Fruit fly (Drosophila melanogaster): ENCODE results near the gene Trp1.

Trp1 gene

dm6 chr2L:9996553-9996952 is 12.6 kb upstream of the Trp1 start (continued):
- TF ChIP-seq unc-4 (GFP tag; IDR thresholded peaks at IDR 0.05; ENCODE audit: partially characterized antibody) (no peak), CG2202 (tag; optimal IDR thresholded peaks at IDR 0.05) (no peak), CG3838 (GFP tag; optimal IDR thresholded peaks at IDR 0.05) (no peak), hkb (optimal IDR thresholded peaks at IDR 0.05) (no peak), hkb (GFP tag; IDR thresholded peaks at IDR 0.05) (no peak), NC2α (GFP tag; optimal IDR thresholded peaks at IDR 0.05) (no peak), p53 (GFP tag; optimal IDR thresholded peaks at IDR 0.05) (no peak), Dll (GFP tag; IDR thresholded peaks at IDR 0.05; ENCODE audit: partially characterized antibody) (no peak), CG14050 (GFP tag; IDR thresholded peaks at IDR 0.05) (no peak), exex (tag; optimal IDR thresholded peaks at IDR 0.05) (no peak), CG13775 (GFP tag; optimal IDR thresholded peaks at IDR 0.05) (peak; percentile 39), grau (tag; optimal IDR thresholded peaks at IDR 0.05) (peak; percentile 35), maf-S (GFP tag; optimal IDR thresholded peaks at IDR 0.05) (no peak), PHDP (tag; optimal IDR thresholded peaks at IDR 0.05) (no peak), Chrac-16 (GFP tag; optimal IDR thresholded peaks at IDR 0.05) (peak; percentile 28), CG10366 (GFP tag; IDR thresholded peaks at IDR 0.05) (no peak), Taf1 (GFP tag; IDR thresholded peaks at IDR 0.05) (no peak), Meics (GFP tag; optimal IDR thresholded peaks at IDR 0.05) (no peak), pzg (GFP tag; optimal IDR thresholded peaks at IDR 0.05) (no peak), CG6813 (GFP tag; optimal IDR thresholded peaks at IDR 0.05) (no peak), sqz (GFP tag; optimal IDR thresholded peaks at IDR 0.05) (peak; percentile 35), D19A (tag; optimal IDR thresholded peaks at IDR 0.05) (peak; percentile 27), Hsf (GFP tag; optimal IDR thresholded peaks at IDR 0.05) (peak; percentile 6), Atf-2 (GFP tag; optimal IDR thresholded peaks at IDR 0.05) (peak; percentile 12), Nf-YC (tag; optimal IDR thresholded peaks at IDR 0.05) (no peak), insv (GFP tag; optimal IDR thresholded peaks at IDR 0.05) (no peak), fru (optimal IDR thresholded peaks at IDR 0.05) (no peak), trem (tag; optimal IDR thresholded peaks at IDR 0.05) (peak; percentile 60), CTCF (GFP tag; optimal IDR thresholded peaks at IDR 0.05) (no peak), phol (tag; optimal IDR thresholded peaks at IDR 0.05) (peak; percentile 43), nmo (GFP tag; optimal IDR thresholded peaks at IDR 0.05) (peak; percentile 34), CG13424 (tag; optimal IDR thresholded peaks at IDR 0.05) (peak; percentile 21), wdn (GFP tag; IDR thresholded peaks at IDR 0.05) (no peak), H2.0 (GFP tag; IDR thresholded peaks at IDR 0.05) (no peak), dysf (GFP tag; IDR thresholded peaks at IDR 0.05) (no peak), C15 (GFP tag; IDR thresholded peaks at IDR 0.05) (no peak), Dref (GFP tag; IDR thresholded peaks at IDR 0.05) (no peak), CG1529 (GFP tag; optimal IDR thresholded peaks at IDR 0.05) (no peak), D (optimal IDR thresholded peaks at IDR 0.05) (no peak), D (GFP tag; optimal IDR thresholded peaks at IDR 0.05) (no peak), fu2 (GFP tag; optimal IDR thresholded peaks at IDR 0.05) (no peak), Sox102F (GFP tag; optimal IDR thresholded peaks at IDR 0.05) (peak; percentile 17), YL-1 (GFP tag; optimal IDR thresholded peaks at IDR 0.05) (no peak), peb (GFP tag; IDR thresholded peaks at IDR 0.05) (no peak), CG10431 (GFP tag; optimal IDR thresholded peaks at IDR 0.05) (peak; percentile 9), CG14860 (GFP tag; IDR thresholded peaks at IDR 0.05; ENCODE audit: partially characterized antibody) (no peak), ATbp (GFP tag; optimal IDR thresholded peaks at IDR 0.05) (no peak), cas (GFP tag; IDR thresholded peaks at IDR 0.05) (no peak), tio (GFP tag; optimal IDR thresholded peaks at IDR 0.05) (peak; percentile 52), h (optimal IDR thresholded peaks at IDR 0.05) (no peak), CG17385 (GFP tag; optimal IDR thresholded peaks at IDR 0.05) (no peak), CG10979 (tag; optimal IDR thresholded peaks at IDR 0.05) (peak; percentile 46), CG31224 (GFP tag; IDR thresholded peaks at IDR 0.05) (no peak), CG14965 (GFP tag; optimal IDR thresholded peaks at IDR 0.05; ENCODE audit: borderline replicate concordance) (no peak)
